Worm (Caenorhabditis elegans) whole organism, mixed stage, embryonic: Measurements from ENCODE around the gene F27C8.2.

ENCODE experiments used
- M03D4.4 ChIP-seq: sonication (generic microtip); optimal IDR thresholded peaks from 2 replicates; lab custom pipeline; 2017; ENCODE audit warnings: mild to moderate bottlenecking, missing genetic modification characterization, missing compliant biosample characterization
- blmp-1 ChIP-seq: fragments of 150-350 bp; optimal IDR thresholded peaks from 2 replicates; lab custom pipeline; 2014; ENCODE audit warnings: missing biosample characterization, missing genetic modification characterization
- ceh-39 ChIP-seq: fragments of 150-350 bp; optimal IDR thresholded peaks from 2 replicates; lab custom pipeline; 2014; ENCODE audit warnings: missing biosample characterization, missing genetic modification characterization
- ceh-43 ChIP-seq: fragments of 200-800 bp; sonication (Bioruptor generic); optimal IDR thresholded peaks from 2 replicates; lab custom pipeline; 2018; ENCODE audit warnings: mild to moderate bottlenecking, missing genetic modification characterization, moderate library complexity, missing compliant biosample characterization
- ces-1 ChIP-seq: fragments of 150-350 bp; optimal IDR thresholded peaks from 2 replicates; lab custom pipeline; 2014; ENCODE audit warnings: missing biosample characterization, missing genetic modification reagents, missing genetic modification characterization
- cnd-1 ChIP-seq: fragments of 200-800 bp; sonication (Bioruptor generic); optimal IDR thresholded peaks from 2 replicates; lab custom pipeline; 2018; ENCODE audit warnings: mild to moderate bottlenecking, missing genetic modification characterization, missing compliant biosample characterization
- drap-1 ChIP-seq: fragments of 200-800 bp; sonication (Bioruptor generic); optimal IDR thresholded peaks from 3 replicates; lab custom pipeline; 2018; ENCODE audit warnings: mild to moderate bottlenecking, missing genetic modification characterization, missing compliant biosample characterization
- elt-1 ChIP-seq: sonication (generic microtip); optimal IDR thresholded peaks from 2 replicates; lab custom pipeline; 2017; ENCODE audit warnings: missing genetic modification characterization, mild to moderate bottlenecking, missing compliant biosample characterization, antibody characterized with exemption, moderate library complexity, borderline replicate concordance; ENCODE audit not compliant: insufficient read depth
- elt-3 ChIP-seq: fragments of 150-350 bp; optimal IDR thresholded peaks from 2 replicates; lab custom pipeline; 2014; ENCODE audit warnings: missing biosample characterization, missing genetic modification characterization
- ham-2 ChIP-seq: fragments of 200-800 bp; sonication (Bioruptor generic); optimal IDR thresholded peaks from 2 replicates; lab custom pipeline; 2018; ENCODE audit warnings: mild to moderate bottlenecking, missing genetic modification characterization, missing compliant biosample characterization
- hlh-1 ChIP-seq: fragments of 150-350 bp; optimal IDR thresholded peaks from 2 replicates; lab custom pipeline; 2014; ENCODE audit warnings: missing biosample characterization, missing genetic modification reagents, missing genetic modification characterization
- lin-13 ChIP-seq: fragments of 150-350 bp; optimal IDR thresholded peaks from 2 replicates; lab custom pipeline; 2014; ENCODE audit warnings: missing biosample characterization, missing genetic modification characterization
- lin-32 ChIP-seq: fragments of 200-800 bp; sonication (Bioruptor generic); optimal IDR thresholded peaks from 2 replicates; lab custom pipeline; 2018; ENCODE audit warnings: mild to moderate bottlenecking, missing genetic modification characterization, missing compliant biosample characterization
- lsy-2 ChIP-seq: fragments of 150-350 bp; optimal IDR thresholded peaks from 2 replicates; lab custom pipeline; 2014; ENCODE audit warnings: missing biosample characterization, missing genetic modification characterization
- mab-5 ChIP-seq: fragments of 150-350 bp; optimal IDR thresholded peaks from 2 replicates; lab custom pipeline; 2014; ENCODE audit warnings: missing biosample characterization, missing genetic modification characterization
- mep-1 ChIP-seq: fragments of 150-350 bp; optimal IDR thresholded peaks from 2 replicates; lab custom pipeline; 2017; ENCODE audit warnings: missing biosample characterization, missing genetic modification reagents, missing genetic modification characterization, inconsistent platforms
- mls-2 ChIP-seq: sonication (generic microtip); optimal IDR thresholded peaks from 2 replicates; lab custom pipeline; 2016; ENCODE audit warnings: mild to moderate bottlenecking, missing genetic modification characterization, moderate library complexity, missing compliant biosample characterization
- nhr-12 ChIP-seq: fragments of 150-350 bp; optimal IDR thresholded peaks from 2 replicates; lab custom pipeline; 2014; ENCODE audit warnings: missing biosample characterization, missing genetic modification characterization
- nhr-2 ChIP-seq: fragments of 150-350 bp; optimal IDR thresholded peaks from 2 replicates; lab custom pipeline; 2014; ENCODE audit warnings: missing biosample characterization, missing genetic modification characterization
- nhr-28 ChIP-seq: fragments of 150-350 bp; optimal IDR thresholded peaks from 2 replicates; lab custom pipeline; 2014; ENCODE audit warnings: missing biosample characterization, missing genetic modification characterization
- nhr-76 ChIP-seq: sonication (generic microtip); optimal IDR thresholded peaks from 2 replicates; lab custom pipeline; 2017; ENCODE audit warnings: missing biosample characterization, missing genetic modification characterization
- pha-4 ChIP-seq: fragments of 150-350 bp; optimal IDR thresholded peaks from 2 replicates; lab custom pipeline; 2018; ENCODE audit warnings: missing biosample characterization, missing genetic modification reagents, missing genetic modification characterization
- sem-2 ChIP-seq: fragments of 200-800 bp; sonication (Bioruptor generic); optimal IDR thresholded peaks from 2 replicates; lab custom pipeline; 2018; ENCODE audit warnings: mild to moderate bottlenecking, missing genetic modification characterization, missing compliant biosample characterization
- snpc-4 ChIP-seq: fragments of 150-350 bp; optimal IDR thresholded peaks from 2 replicates; lab custom pipeline; 2014; ENCODE audit warnings: missing biosample characterization, missing genetic modification characterization
- sptf-1 ChIP-seq: sonication (generic microtip); optimal IDR thresholded peaks from 2 replicates; lab custom pipeline; 2017; ENCODE audit warnings: mild to moderate bottlenecking, missing genetic modification characterization, moderate library complexity, missing compliant biosample characterization
- tbx-8 ChIP-seq: fragments of 200-800 bp; sonication (Bioruptor generic); optimal IDR thresholded peaks from 2 replicates; lab custom pipeline; 2018; ENCODE audit warnings: mild to moderate bottlenecking, missing genetic modification characterization, moderate library complexity, missing compliant biosample characterization
- unc-120 ChIP-seq: sonication (generic microtip); optimal IDR thresholded peaks from 2 replicates; lab custom pipeline; 2017; ENCODE audit warnings: missing genetic modification characterization, missing compliant biosample characterization; ENCODE audit not compliant: poor library complexity, severe bottlenecking
- unc-39 ChIP-seq: fragments of 150-350 bp; optimal IDR thresholded peaks from 2 replicates; lab custom pipeline; 2014; ENCODE audit warnings: missing biosample characterization, missing genetic modification characterization
- unc-62 ChIP-seq: fragments of 150-350 bp; optimal IDR thresholded peaks from 2 replicates; lab custom pipeline; 2014; ENCODE audit warnings: missing biosample characterization, missing genetic modification reagents, missing genetic modification characterization
- ztf-11 ChIP-seq: fragments of 150-350 bp; optimal IDR thresholded peaks from 2 replicates; lab custom pipeline; 2014; ENCODE audit warnings: missing biosample characterization, missing genetic modification characterization

Gene F27C8.2

DNA sequence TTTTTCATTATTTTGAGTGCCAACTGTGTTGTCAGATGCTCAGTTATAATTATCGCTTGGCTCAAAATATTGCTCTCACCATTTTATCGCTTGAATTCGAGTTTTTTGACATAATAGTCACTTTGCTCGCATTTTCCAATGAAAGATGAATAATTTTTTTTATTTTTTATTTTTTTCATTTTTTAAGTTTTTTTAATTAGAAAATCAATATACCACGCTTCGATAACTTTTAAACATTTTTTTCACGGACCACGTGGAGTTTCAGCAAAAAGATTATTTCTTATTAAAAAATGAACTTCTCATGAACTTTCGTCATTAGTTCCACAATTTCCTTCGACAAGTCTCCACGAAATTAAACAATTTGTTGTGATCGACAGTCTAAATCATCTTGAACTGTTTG lies 18.5 kb downstream of the F27C8.2 start, which contains the start of gene elt-1:
Gene elt-1 (plus strand): TSS at position 301 of the 400 bp plus-strand sequence.
- no peak for TF ChIP-seq tbx-8 (GFP tag; lab: Kevin White, UChicago)
- TF ChIP-seq snpc-4: no peak
- TF ChIP-seq ceh-43 (GFP tag; lab: Kevin White, UChicago): no peak
- no peak for TF ChIP-seq drap-1
- TF ChIP-seq, all 35 proteins: peak for 0

DNA sequence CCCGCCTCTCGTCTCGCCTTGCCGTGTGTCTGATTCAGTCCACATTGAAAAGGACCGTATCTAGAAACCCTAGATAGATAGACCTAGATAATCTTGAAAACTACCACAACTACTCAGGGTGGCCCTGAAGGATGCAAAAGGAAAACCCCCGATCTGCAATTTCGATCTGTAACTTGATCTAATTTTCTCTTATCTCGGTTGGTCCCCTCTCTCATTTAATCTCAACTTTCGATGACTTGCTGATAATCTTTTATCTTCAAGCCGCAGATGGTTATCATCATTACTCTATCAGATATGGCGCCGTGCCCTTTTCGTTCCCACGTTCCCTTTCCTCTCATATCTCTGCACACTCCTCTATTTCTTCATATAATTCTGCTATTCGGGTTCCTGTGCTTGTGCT lies 19.4 kb downstream of the F27C8.2 start:
- TF ChIP-seq hlh-1 (tag; lab: Kevin White, UChicago) (no peak), elt-1 (peak; percentile 100), ham-2 (GFP tag; lab: Kevin White, UChicago) (peak; percentile 56), M03D4.4 (tag; lab: Kevin White, UChicago) (no peak), ceh-43 (GFP tag; lab: Kevin White, UChicago) (no peak), ces-1 (GFP tag; lab: Kevin White, UChicago) (no peak), sem-2 (GFP tag; lab: Kevin White, UChicago) (no peak), tbx-8 (GFP tag; lab: Kevin White, UChicago) (no peak), ceh-39 (tag; lab: Kevin White, UChicago) (no peak), mep-1 (tag; lab: Kevin White, UChicago) (no peak)

DNA sequence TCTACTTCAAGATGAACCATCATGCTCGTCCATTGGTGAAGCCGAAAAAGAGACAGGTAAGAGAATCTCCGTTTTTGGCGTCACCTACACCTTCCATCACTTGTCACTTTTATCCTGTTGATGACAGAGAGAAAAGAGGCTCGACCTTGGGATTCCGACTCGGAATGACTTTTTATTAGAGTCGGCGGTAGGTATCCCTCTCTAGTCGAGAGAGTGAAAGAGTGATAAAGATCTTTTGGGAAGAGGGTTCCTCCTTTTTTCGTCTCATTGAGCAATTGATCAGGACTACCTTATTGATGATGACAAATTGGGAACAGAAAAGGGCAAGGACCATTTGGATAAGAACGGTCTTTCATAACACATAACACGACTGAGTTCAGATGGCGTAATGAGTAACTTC lies 21.2 kb downstream of the F27C8.2 start:
- TF ChIP-seq unc-39 (no peak), snpc-4 (no peak), nhr-2 (peak; percentile 18), elt-1 (peak; percentile 98), unc-62 (peak; percentile 52)

DNA sequence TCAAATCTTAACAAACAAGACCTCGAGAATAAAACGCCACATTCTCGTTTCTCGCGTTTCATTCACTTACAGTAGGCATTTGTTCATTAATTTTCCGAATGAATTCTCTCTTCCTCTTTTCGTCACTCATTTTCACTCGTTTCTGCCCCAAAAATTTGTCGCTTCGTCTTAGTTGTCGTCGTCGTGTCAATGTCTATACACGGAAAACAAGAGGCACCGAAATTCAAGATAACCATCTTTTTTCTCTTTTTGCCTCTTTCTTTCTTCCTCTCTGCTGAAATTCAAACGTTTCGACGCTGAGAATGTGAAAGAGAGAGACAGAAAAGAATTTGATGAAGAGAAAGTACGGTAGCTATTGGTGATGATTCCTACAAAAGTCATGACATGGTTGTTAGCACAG lies 21.9 kb downstream of the F27C8.2 start:
- TF ChIP-seq unc-120 (no peak), elt-1 (peak; percentile 89)
- TF ChIP-seq, all 35 proteins: peak for 1

DNA sequence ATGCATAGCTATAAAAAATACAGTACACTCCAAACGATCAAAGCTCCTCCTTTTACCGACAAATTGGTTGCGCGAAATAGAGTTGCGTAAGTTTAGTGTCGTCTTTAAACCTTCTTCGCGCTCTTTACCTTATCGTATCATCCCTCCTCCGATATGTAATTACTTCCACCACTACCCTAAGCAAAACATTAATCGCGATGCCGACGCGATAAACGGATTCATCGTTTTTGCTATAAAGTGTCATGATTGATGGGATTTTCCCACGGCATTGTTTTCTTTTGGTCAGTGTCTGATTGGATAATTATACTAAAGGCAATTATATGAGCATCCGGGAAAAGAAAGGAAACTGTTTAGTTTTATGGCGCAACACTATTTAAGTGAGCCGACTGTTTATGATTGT lies 22.7 kb downstream of the F27C8.2 start:
- no peak for TF ChIP-seq ceh-39 (tag; lab: Kevin White, UChicago)
- TF ChIP-seq ceh-43 (GFP tag; lab: Kevin White, UChicago): peak; percentile 30
- TF ChIP-seq nhr-2: peak; percentile 27
- peak; percentile 9 for TF ChIP-seq unc-62
- TF ChIP-seq elt-1: peak; percentile 99
- TF ChIP-seq tbx-8 (GFP tag; lab: Kevin White, UChicago): no peak

DNA sequence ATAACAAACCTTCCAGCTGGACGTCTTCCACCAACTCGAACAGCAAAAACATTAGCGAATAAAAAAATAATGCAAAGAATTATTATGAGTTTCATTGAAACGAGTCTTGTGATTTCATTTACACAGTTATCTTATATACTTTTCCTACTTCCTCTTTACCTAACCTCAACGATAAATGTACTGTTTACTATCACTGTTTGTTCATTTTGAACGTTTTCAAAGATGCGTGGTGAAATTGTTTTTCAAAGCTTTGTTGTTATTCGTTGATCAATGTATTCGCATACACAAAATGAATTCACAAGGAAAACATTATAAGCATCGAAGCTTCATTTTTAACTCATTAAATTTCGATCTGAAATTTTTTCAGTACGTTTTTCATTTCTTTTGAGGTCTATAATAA lies 26.1 kb downstream of the F27C8.2 start, which contains the start of gene W09C2.7:
Gene W09C2.7 (minus strand): TSS at position 101 of the 400 bp plus-strand sequence.
- TF ChIP-seq unc-39 (no peak), nhr-28 (no peak), mls-2 (no peak), M03D4.4 (tag; lab: Kevin White, UChicago) (no peak), ces-1 (GFP tag; lab: Kevin White, UChicago) (no peak), sem-2 (GFP tag; lab: Kevin White, UChicago) (no peak), ham-2 (GFP tag; lab: Kevin White, UChicago) (no peak), blmp-1 (tag; lab: Kevin White, UChicago) (no peak), lin-32 (no peak), elt-3 (tag; lab: Kevin White, UChicago) (no peak), tbx-8 (GFP tag; lab: Kevin White, UChicago) (no peak), ztf-11 (tag; lab: Kevin White, UChicago) (no peak), sptf-1 (tag; lab: Kevin White, UChicago) (no peak), lin-13 (tag; lab: Kevin White, UChicago) (no peak), nhr-76 (tag; lab: Kevin White, UChicago) (no peak)

DNA sequence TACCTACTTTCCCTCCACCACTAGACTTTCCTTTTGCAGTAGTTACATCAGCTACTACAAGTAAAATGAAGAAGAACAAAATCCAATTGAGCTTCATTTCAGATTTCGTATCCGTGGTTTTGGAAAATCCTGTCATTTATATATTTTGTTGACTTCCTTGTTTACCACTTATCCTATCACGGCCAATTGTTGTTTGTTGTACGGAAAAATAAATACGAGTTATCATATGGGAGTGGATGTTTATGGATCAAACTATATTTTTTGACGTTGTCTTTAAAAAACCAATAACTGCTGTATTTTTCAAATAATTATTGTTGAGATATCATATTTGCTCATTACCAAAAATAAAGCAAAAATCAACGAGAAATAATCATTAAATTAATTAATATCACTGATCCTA lies 27.1 kb downstream of the F27C8.2 start, which contains the start of gene W09C2.9:
Gene W09C2.9 (minus strand): TSS at position 101 of the 400 bp plus-strand sequence.
- TF ChIP-seq unc-120 (no peak), nhr-12 (tag; lab: Kevin White, UChicago) (no peak), mls-2 (no peak), elt-1 (no peak), cnd-1 (no peak), nhr-28 (no peak), ceh-43 (GFP tag; lab: Kevin White, UChicago) (no peak), unc-62 (no peak), M03D4.4 (tag; lab: Kevin White, UChicago) (no peak), drap-1 (no peak), elt-3 (tag; lab: Kevin White, UChicago) (no peak), mab-5 (tag; lab: Kevin White, UChicago) (no peak), lsy-2 (no peak), snpc-4 (no peak), sptf-1 (tag; lab: Kevin White, UChicago) (no peak), mep-1 (tag; lab: Kevin White, UChicago) (no peak), lin-32 (no peak), pha-4 (tag; lab: Kevin White, UChicago) (no peak)
